Fruit fly (Drosophila melanogaster): ENCODE data around the gene Ir94c.

Gene Ir94c

DNA sequence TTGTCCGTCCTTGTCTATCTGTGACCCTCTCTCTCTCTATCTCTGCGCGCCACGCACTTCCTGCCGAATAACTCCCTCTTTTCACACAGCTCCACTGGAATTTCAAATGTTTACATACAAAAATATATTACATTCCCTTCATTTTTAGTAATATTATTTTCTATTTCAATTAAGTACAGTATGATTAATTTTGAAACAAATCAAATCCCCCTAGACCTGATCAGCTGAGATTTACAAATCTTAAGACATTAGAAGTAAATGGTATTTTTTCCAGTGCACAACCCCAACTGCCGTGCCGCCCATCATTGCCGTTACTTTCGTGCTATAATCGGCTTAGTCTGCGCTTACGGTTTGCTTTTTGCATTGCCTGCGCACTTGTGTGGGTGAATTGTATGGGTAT lies 10.9 kb downstream of the Ir94c start (continued):
- TF ChIP-seq chm (GFP tag; IDR thresholded peaks at IDR 0.05) (peak; percentile 40; the same call in 1 of the 2 replicates), CG9817 (tag; optimal IDR thresholded peaks at IDR 0.05) (peak; percentile 30), dpn (GFP tag; optimal IDR thresholded peaks at IDR 0.05) (peak; percentile 12 to 35), lmd (GFP tag; IDR thresholded peaks at IDR 0.05) (peak; percentile 49; the same call in 1 of the 2 replicates), CG14860 (GFP tag; IDR thresholded peaks at IDR 0.05; ENCODE audit: partially characterized antibody) (no peak), HLH54F (GFP tag; optimal IDR thresholded peaks at IDR 0.05) (peak; percentile 2), ranshi (GFP tag; IDR thresholded peaks at IDR 0.05) (peak; percentile 44; the same call in 1 of the 2 replicates), CG15514 (GFP tag; optimal IDR thresholded peaks at IDR 0.05) (peak; percentile 46), CG30403 (GFP tag; optimal IDR thresholded peaks at IDR 0.05) (peak; percentile 48), odd (GFP tag; optimal IDR thresholded peaks at IDR 0.05) (peak; percentile 7), CG6654 (GFP tag; optimal IDR thresholded peaks at IDR 0.05) (peak; percentile 5), wor (GFP tag; IDR thresholded peaks at IDR 0.05) (no peak), tin (GFP tag; optimal IDR thresholded peaks at IDR 0.05) (peak; percentile 36), NfI (GFP tag; optimal IDR thresholded peaks at IDR 0.05) (peak; percentile 24), CG10321 (GFP tag; IDR thresholded peaks at IDR 0.05) (no peak), CG11093 (GFP tag; IDR thresholded peaks at IDR 0.05) (0 out of 3 replicates have a peak, but pooled peaks have one; percentile 44), ftz-f1 (GFP tag; optimal IDR thresholded peaks at IDR 0.05) (no peak), CG1233 (GFP tag; optimal IDR thresholded peaks at IDR 0.05) (peak; percentile 2), Sox100B (GFP tag; optimal IDR thresholded peaks at IDR 0.05) (peak; percentile 38), CG10431 (GFP tag; optimal IDR thresholded peaks at IDR 0.05) (no peak), CG10147 (GFP tag; optimal IDR thresholded peaks at IDR 0.05) (no peak), CrebB (tag; optimal IDR thresholded peaks at IDR 0.05) (no peak), phol (tag; optimal IDR thresholded peaks at IDR 0.05) (peak; percentile 32), CG7357 (GFP tag; IDR thresholded peaks at IDR 0.05) (peak; percentile 36; the same call in 1 of the 3 replicates), dimm (GFP tag; IDR thresholded peaks at IDR 0.05) (0 out of 2 replicates have a peak, but pooled peaks have one; percentile 14), Xrp1 (GFP tag; IDR thresholded peaks at IDR 0.05) (0 out of 2 replicates have a peak, but pooled peaks have one; percentile 25), CG3407 (GFP tag; optimal IDR thresholded peaks at IDR 0.05) (no peak), en (GFP tag; optimal IDR thresholded peaks at IDR 0.05) (no peak), CG30020 (tag; optimal IDR thresholded peaks at IDR 0.05) (no peak), ewg (GFP tag; optimal IDR thresholded peaks at IDR 0.05) (peak; percentile 34), CG5245 (GFP tag; optimal IDR thresholded peaks at IDR 0.05) (peak; percentile 41), CG14014 (GFP tag; IDR thresholded peaks at IDR 0.05) (no peak), CG2202 (tag; optimal IDR thresholded peaks at IDR 0.05) (no peak), fd3F (GFP tag; optimal IDR thresholded peaks at IDR 0.05) (peak; percentile 26), sens-2 (GFP tag; IDR thresholded peaks at IDR 0.05) (no peak), CG14667 (GFP tag; IDR thresholded peaks at IDR 0.05) (peak; percentile 20; the same call in 1 of the 2 replicates), Meics (GFP tag; optimal IDR thresholded peaks at IDR 0.05) (peak; percentile 88), CG33557 (GFP tag; optimal IDR thresholded peaks at IDR 0.05) (no peak), CG13296 (GFP tag; optimal IDR thresholded peaks at IDR 0.05) (peak; percentile 71), Spps (tag; optimal IDR thresholded peaks at IDR 0.05) (no peak), Atf6 (GFP tag; IDR thresholded peaks at IDR 0.05) (no peak), tll (GFP tag; optimal IDR thresholded peaks at IDR 0.05) (no peak), seq (GFP tag; IDR thresholded peaks at IDR 0.05) (peak; percentile 54; the same call in 1 of the 2 replicates), stc (GFP tag; IDR thresholded peaks at IDR 0.05) (no peak), Ravus (GFP tag; IDR thresholded peaks at IDR 0.05) (no peak), Jarid2 (GFP tag; optimal IDR thresholded peaks at IDR 0.05) (peak; percentile 13), CG8478 (optimal IDR thresholded peaks at IDR 0.05) (no peak), CG14441 (GFP tag; IDR thresholded peaks at IDR 0.05) (peak; percentile 11; the same call in 1 of the 2 replicates), Hand (GFP tag; optimal IDR thresholded peaks at IDR 0.05) (peak; percentile 27), CG18476 (GFP tag; optimal IDR thresholded peaks at IDR 0.05) (peak; percentile 14), HLHmδ (GFP tag; optimal IDR thresholded peaks at IDR 0.05) (no peak)

Measured in whole organism, embryonic.